Fruit fly (Drosophila melanogaster): ENCODE data around the gene CG11854.

CG11854 gene

DNA sequence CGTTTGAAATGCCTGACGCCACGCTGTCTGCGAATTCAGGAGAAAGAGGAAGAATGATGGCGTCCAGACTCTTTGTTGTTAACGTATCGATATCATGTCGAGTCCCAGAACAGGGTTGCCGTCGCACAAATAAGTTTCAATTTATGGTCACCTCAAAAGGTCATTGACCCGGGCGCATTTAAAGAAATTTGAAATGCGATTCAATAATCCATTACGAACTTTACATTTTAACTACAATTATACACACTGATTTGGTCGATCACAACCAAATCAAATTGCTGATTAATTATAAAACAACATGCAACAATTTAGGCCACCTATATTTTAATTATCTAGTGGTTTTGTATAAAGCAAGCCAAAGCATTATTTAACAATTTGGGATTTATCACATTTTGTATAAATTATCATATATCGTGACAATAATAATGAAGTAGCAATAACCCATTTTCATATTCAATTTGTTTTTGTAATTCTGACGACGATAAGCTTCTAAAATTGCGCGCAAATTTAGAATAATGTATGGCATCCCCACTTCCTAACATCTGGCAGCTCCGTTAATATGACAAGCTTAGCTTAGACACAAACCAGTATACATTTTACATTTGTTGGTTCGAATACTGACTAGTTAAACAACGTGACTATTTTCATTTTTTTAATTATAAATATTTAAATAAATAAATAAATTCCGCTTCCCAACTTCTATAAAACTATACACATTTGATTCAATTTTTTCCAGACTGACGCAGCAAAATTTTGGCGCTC is 3.4 kb downstream of the CG11854 start, which contains the start of gene bam (continued):
- TF ChIP-seq HmgZ (tag; optimal IDR thresholded peaks at IDR 0.05) = peak; percentile 67
- TF ChIP-seq CG2116 (GFP tag; optimal IDR thresholded peaks at IDR 0.05) = peak; percentile 36
- TF ChIP-seq nmo (GFP tag; optimal IDR thresholded peaks at IDR 0.05) = peak; percentile 40
- TF ChIP-seq Lhr (GFP tag; optimal IDR thresholded peaks at IDR 0.05) = peak; percentile 84
- TF ChIP-seq Ssrp (tag; optimal IDR thresholded peaks at IDR 0.05) = peak; percentile 34
- TF ChIP-seq CTCF (GFP tag; optimal IDR thresholded peaks at IDR 0.05) = peak; percentile 76
- 0 out of 3 replicates have a peak, but pooled peaks have one; percentile 47 for TF ChIP-seq CG6791 (GFP tag; IDR thresholded peaks at IDR 0.05; ENCODE audit: partially characterized antibody)
- TF ChIP-seq PHDP (tag; optimal IDR thresholded peaks at IDR 0.05) = peak; percentile 4
- peak; percentile 27 for TF ChIP-seq CG13894 (tag; optimal IDR thresholded peaks at IDR 0.05)
- peak; percentile 24 for TF ChIP-seq BEAF-32 (GFP tag; optimal IDR thresholded peaks at IDR 0.05)
- peak; percentile 45 for TF ChIP-seq CG14710 (tag; optimal IDR thresholded peaks at IDR 0.05)
- peak; percentile 56 for TF ChIP-seq Med (GFP tag)
- TF ChIP-seq pita (GFP tag; optimal IDR thresholded peaks at IDR 0.05) = peak; percentile 86
- peak; percentile 42 for TF ChIP-seq amos (GFP tag; IDR thresholded peaks at IDR 0.05; ENCODE audit: partially characterized antibody)
- no peak for TF ChIP-seq Antp (GFP tag; optimal IDR thresholded peaks at IDR 0.05)
- peak; percentile 69 for TF ChIP-seq Ets97D (GFP tag; optimal IDR thresholded peaks at IDR 0.05)
- TF ChIP-seq YL-1 (GFP tag; optimal IDR thresholded peaks at IDR 0.05) = peak; percentile 18
- TF ChIP-seq Aef1 (GFP tag; IDR thresholded peaks at IDR 0.05) = peak; percentile 14; the same call in 1 of the 3 replicates
- TF ChIP-seq CG3995 (GFP tag; optimal IDR thresholded peaks at IDR 0.05) = peak; percentile 38
- TF ChIP-seq CG10462 (GFP tag; optimal IDR thresholded peaks at IDR 0.05) = no peak
- peak; percentile 22 for TF ChIP-seq CG15601 (tag; optimal IDR thresholded peaks at IDR 0.05)
- no peak for TF ChIP-seq Hr78 (GFP tag; optimal IDR thresholded peaks at IDR 0.05)
- TF ChIP-seq stwl (tag; optimal IDR thresholded peaks at IDR 0.05) = peak; percentile 83
- no peak for TF ChIP-seq Mrtf (GFP tag; IDR thresholded peaks at IDR 0.05)
- TF ChIP-seq insv (GFP tag; optimal IDR thresholded peaks at IDR 0.05) = peak in 1 of 2 experiments; percentile 46
- peak; percentile 51 for TF ChIP-seq Myb (GFP tag; optimal IDR thresholded peaks at IDR 0.05)
- TF ChIP-seq Fer1 (GFP tag; optimal IDR thresholded peaks at IDR 0.05) = peak; percentile 15
- peak; percentile 52 for TF ChIP-seq CG17829 (tag; optimal IDR thresholded peaks at IDR 0.05)
- TF ChIP-seq CG18262 (tag; optimal IDR thresholded peaks at IDR 0.05) = no peak
- peak; percentile 37 for TF ChIP-seq CG12659 (GFP tag; optimal IDR thresholded peaks at IDR 0.05)
- no peak for TF ChIP-seq CG15479 (GFP tag; optimal IDR thresholded peaks at IDR 0.05)
- TF ChIP-seq CG8290 (GFP tag; optimal IDR thresholded peaks at IDR 0.05) = peak; percentile 43
- TF ChIP-seq CG8290 (tag; optimal IDR thresholded peaks at IDR 0.05) = no peak
- TF ChIP-seq Dp (GFP tag; optimal IDR thresholded peaks at IDR 0.05) = peak; percentile 97
- no peak for TF ChIP-seq luna (GFP tag; optimal IDR thresholded peaks at IDR 0.05)
- no peak for TF ChIP-seq twi (tag; optimal IDR thresholded peaks at IDR 0.05)
- TF ChIP-seq gsb-n (tag; optimal IDR thresholded peaks at IDR 0.05) = peak; percentile 10
- TF ChIP-seq CG13424 (tag; optimal IDR thresholded peaks at IDR 0.05) = peak; percentile 7
- peak; percentile 81 for TF ChIP-seq pzg (GFP tag; optimal IDR thresholded peaks at IDR 0.05)
- TF ChIP-seq ken (GFP tag; IDR thresholded peaks at IDR 0.05) = 0 out of 3 replicates have a peak, but pooled peaks have one; percentile 37
- no peak for TF ChIP-seq CG4282 (GFP tag; optimal IDR thresholded peaks at IDR 0.05)
- peak; percentile 19 for TF ChIP-seq CG33213 (GFP tag; optimal IDR thresholded peaks at IDR 0.05)
- TF ChIP-seq sd (tag; optimal IDR thresholded peaks at IDR 0.05) = peak; percentile 52
- TF ChIP-seq Dek (tag; optimal IDR thresholded peaks at IDR 0.05) = peak; percentile 45
- peak; percentile 56; the same call in 1 of the 2 replicates for TF ChIP-seq CG42726 (GFP tag; IDR thresholded peaks at IDR 0.05; ENCODE audit: partially characterized antibody)
- no peak for TF ChIP-seq Mad (GFP tag; optimal IDR thresholded peaks at IDR 0.05)
- TF ChIP-seq CG1603 (tag; optimal IDR thresholded peaks at IDR 0.05) = peak; percentile 57
- TF ChIP-seq CG10267 (tag; optimal IDR thresholded peaks at IDR 0.05) = peak; percentile 53
